Fruit fly (Drosophila melanogaster) whole organism, adult: ENCODE measurements around the gene CG34125.

Experiments
- CG11617 ChIP-seq: fragments of 200-800 bp; sonication (Bioruptor generic); optimal IDR thresholded peaks from 2 replicates; lab custom pipeline; 2017; ENCODE audit warnings: mild to moderate bottlenecking, missing biosample characterization, missing genetic modification reagents, missing genetic modification characterization
- CG12768 ChIP-seq: fragments of 200-800 bp; sonication (Bioruptor generic); optimal IDR thresholded peaks from 2 replicates; lab custom pipeline; 2017; ENCODE audit warnings: missing biosample characterization, missing genetic modification characterization, mild to moderate bottlenecking, moderate library complexity, missing genetic modification reagents
- CG14711 ChIP-seq: fragments of 200-800 bp; sonication (Bioruptor generic); optimal IDR thresholded peaks from 2 replicates; lab custom pipeline; 2018; ENCODE audit warnings: missing biosample characterization, mild to moderate bottlenecking, missing genetic modification characterization, moderate library complexity
- CG1620 ChIP-seq: fragments of 200-800 bp; sonication (Bioruptor generic); optimal IDR thresholded peaks from 2 replicates; lab custom pipeline; 2016; ENCODE audit warnings: missing biosample characterization, missing genetic modification characterization
- CG33017 ChIP-seq: fragments of 200-800 bp; sonication (Bioruptor generic); optimal IDR thresholded peaks from 2 replicates; lab custom pipeline; 2018; ENCODE audit warnings: missing biosample characterization, mild to moderate bottlenecking, missing genetic modification characterization, moderate library complexity
- CG5204 ChIP-seq: fragments of 200-800 bp; sonication (Bioruptor generic); optimal IDR thresholded peaks from 2 replicates; lab custom pipeline; 2016; ENCODE audit warnings: missing biosample characterization, missing genetic modification characterization
- CG7045 ChIP-seq: fragments of 200-800 bp; sonication (Bioruptor generic); optimal IDR thresholded peaks from 2 replicates; lab custom pipeline; 2017; ENCODE audit warnings: missing biosample characterization, mild to moderate bottlenecking, missing genetic modification characterization
- CG7101 ChIP-seq: fragments of 200-800 bp; sonication (Bioruptor generic); optimal IDR thresholded peaks from 2 replicates; lab custom pipeline; 2018; ENCODE audit warnings: missing biosample characterization, mild to moderate bottlenecking, missing genetic modification characterization, moderate library complexity
- Clk ChIP-seq: fragments of 200-800 bp; sonication (Bioruptor generic); optimal IDR thresholded peaks from 2 replicates; lab custom pipeline; 2017; ENCODE audit warnings: missing biosample characterization, missing genetic modification characterization
- Crg-1 ChIP-seq: fragments of 200-800 bp; sonication (Bioruptor generic); optimal IDR thresholded peaks from 2 replicates; lab custom pipeline; 2016; ENCODE audit warnings: missing biosample characterization, missing genetic modification characterization
- Hr96 ChIP-seq: fragments of 200-800 bp; sonication (Bioruptor generic); optimal IDR thresholded peaks from 2 replicates; lab custom pipeline; 2016; ENCODE audit warnings: missing biosample characterization, missing genetic modification characterization
- Mnt ChIP-seq: fragments of 200-800 bp; sonication (Bioruptor generic); optimal IDR thresholded peaks from 2 replicates; lab custom pipeline; 2016; ENCODE audit warnings: missing biosample characterization, mild to moderate bottlenecking, missing genetic modification characterization
- bab1 ChIP-seq: fragments of 200-800 bp; sonication (Bioruptor generic); optimal IDR thresholded peaks from 3 replicates; lab custom pipeline; 2019; ENCODE audit warnings: missing biosample characterization, mild to moderate bottlenecking, missing genetic modification characterization, moderate library complexity
- cic ChIP-seq: fragments of 200-800 bp; sonication (Bioruptor generic); optimal IDR thresholded peaks from 2 replicates; lab custom pipeline; 2017; ENCODE audit warnings: missing biosample characterization, mild to moderate bottlenecking, missing genetic modification characterization, moderate library complexity
- cnc ChIP-seq, 2 experiments: fragments of >200 bp; optimal IDR thresholded peaks; 2 replicates each; lab custom pipeline; 2017
- kay ChIP-seq: fragments of 200-800 bp; sonication (Bioruptor generic); peaks from one replicate; lab custom pipeline; 2016; ENCODE audit warnings: missing biosample characterization, missing genetic modification characterization, borderline replicate concordance
- ovo ChIP-seq: fragments of 200-800 bp; sonication (Bioruptor generic); optimal IDR thresholded peaks from 2 replicates; lab custom pipeline; 2016; ENCODE audit warnings: missing biosample characterization, missing genetic modification characterization
- pad ChIP-seq: fragments of 200-800 bp; sonication (Bioruptor generic); optimal IDR thresholded peaks from 3 replicates; lab custom pipeline; 2017; ENCODE audit warnings: missing biosample characterization, missing genetic modification characterization, mild to moderate bottlenecking, moderate library complexity, missing genetic modification reagents
- tj ChIP-seq: fragments of 200-800 bp; sonication (Bioruptor generic); optimal IDR thresholded peaks from 3 replicates; lab custom pipeline; 2017; ENCODE audit warnings: missing biosample characterization, mild to moderate bottlenecking, missing genetic modification characterization, moderate library complexity
- toe ChIP-seq: fragments of 200-800 bp; sonication (Bioruptor generic); optimal IDR thresholded peaks from 2 replicates; lab custom pipeline; 2016; ENCODE audit warnings: missing biosample characterization, missing genetic modification characterization

CG34125 gene

DNA sequence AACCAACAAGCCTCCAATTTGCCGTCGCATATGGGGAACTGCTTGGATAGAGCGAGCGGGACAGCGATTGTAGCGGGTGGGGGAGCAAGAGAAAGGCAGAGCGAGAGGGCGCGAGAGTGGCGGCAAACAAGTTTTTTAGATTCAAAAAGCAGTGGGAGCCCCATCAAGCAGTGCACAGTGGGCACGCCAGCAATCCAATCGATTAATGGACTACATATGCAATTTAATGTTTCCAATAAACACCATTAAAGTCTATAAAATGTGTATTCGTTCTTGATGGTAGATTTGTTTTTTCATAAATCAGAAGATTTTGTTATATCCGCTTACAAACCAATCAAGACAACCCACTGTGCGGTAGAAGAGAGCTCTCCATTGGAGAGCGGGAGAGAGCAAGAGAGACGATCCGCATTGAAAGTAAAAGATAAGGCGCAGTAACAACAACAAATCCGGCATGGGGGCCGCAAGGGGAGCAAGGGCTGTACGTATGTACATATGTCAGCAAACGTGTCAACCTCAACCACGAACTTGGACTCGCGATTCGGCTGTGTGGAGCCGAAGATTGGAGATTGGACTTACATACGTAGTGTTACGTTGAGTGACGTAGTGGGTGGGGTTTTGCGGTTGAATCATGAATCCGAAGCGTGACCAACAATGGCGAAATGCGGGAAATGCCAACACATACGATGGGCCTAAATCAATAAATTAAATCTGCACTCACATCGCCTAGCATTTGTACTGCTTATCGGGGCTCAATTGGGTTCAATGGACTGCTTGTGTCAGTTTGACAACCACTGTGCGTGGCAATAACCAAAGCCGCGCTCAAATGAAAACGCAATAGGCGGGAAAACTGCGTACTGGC lies 32.2 kb downstream of the CG34125 start:
- TF ChIP-seq Mnt (GFP tag; lab: Kevin White, UChicago): peak; percentile 79
- TF ChIP-seq kay (GFP tag; lab: Kevin White, UChicago): peak; percentile 47
- peak; percentile 94 for TF ChIP-seq CG7045 (GFP tag; lab: Kevin White, UChicago)
- TF ChIP-seq cnc (optimal IDR thresholded peaks at IDR 0.05; lab: Kevin White, UChicago): no peak
- peak; percentile 90 for TF ChIP-seq Clk (GFP tag; lab: Kevin White, UChicago)
- peak; percentile 51 for TF ChIP-seq toe (GFP tag; lab: Kevin White, UChicago)
- peak; percentile 92 for TF ChIP-seq bab1
- peak; percentile 81 for TF ChIP-seq tj (GFP tag; lab: Kevin White, UChicago)
- TF ChIP-seq CG1620: peak; percentile 92
- TF ChIP-seq cic (GFP tag; lab: Kevin White, UChicago): peak; percentile 95
- TF ChIP-seq CG5204: no peak
- TF ChIP-seq CG7101 (tag; lab: Kevin White, UChicago): peak; percentile 95
- TF ChIP-seq CG33017 (tag; lab: Kevin White, UChicago): peak; percentile 93
- TF ChIP-seq pad (GFP tag; lab: Kevin White, UChicago): peak; percentile 95
- TF ChIP-seq Hr96: peak; percentile 96
- peak; percentile 94 for TF ChIP-seq CG11617 (GFP tag; lab: Kevin White, UChicago)
- peak; percentile 84 for TF ChIP-seq ovo (GFP tag; lab: Kevin White, UChicago)
- peak; percentile 91 for TF ChIP-seq CG14711 (tag; lab: Kevin White, UChicago)
- peak; percentile 93 for TF ChIP-seq CG12768 (GFP tag; lab: Kevin White, UChicago)
- peak; percentile 79 for TF ChIP-seq Crg-1 (GFP tag; lab: Kevin White, UChicago)

DNA sequence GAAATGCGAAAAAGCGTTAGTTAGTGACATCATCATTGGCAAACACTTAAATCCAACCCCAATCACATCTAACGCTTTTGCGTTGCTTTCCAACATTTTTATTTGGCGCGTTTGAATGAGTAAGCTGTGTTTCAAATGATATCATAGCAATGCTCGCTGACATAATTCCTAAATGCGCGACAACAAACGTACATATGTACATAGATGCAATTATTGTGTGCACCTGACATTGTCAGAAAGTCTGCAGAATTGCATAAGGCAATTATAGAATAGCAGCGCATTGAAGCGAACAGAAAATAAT lies 32.7 kb downstream of the CG34125 start:
- TF ChIP-seq CG1620: no peak
- no peak for TF ChIP-seq bab1
- TF ChIP-seq ovo (GFP tag; lab: Kevin White, UChicago): no peak
- TF ChIP-seq CG14711 (tag; lab: Kevin White, UChicago): no peak
- TF ChIP-seq Mnt (GFP tag; lab: Kevin White, UChicago): no peak
- TF ChIP-seq pad (GFP tag; lab: Kevin White, UChicago): no peak
- TF ChIP-seq CG11617 (GFP tag; lab: Kevin White, UChicago): no peak
- TF ChIP-seq CG12768 (GFP tag; lab: Kevin White, UChicago): no peak
- TF ChIP-seq cnc (optimal IDR thresholded peaks at IDR 0.05; lab: Kevin White, UChicago): no peak
- no peak for TF ChIP-seq CG5204
- no peak for TF ChIP-seq Clk (GFP tag; lab: Kevin White, UChicago)
- no peak for TF ChIP-seq kay (GFP tag; lab: Kevin White, UChicago)
- no peak for TF ChIP-seq cic (GFP tag; lab: Kevin White, UChicago)
- TF ChIP-seq CG33017 (tag; lab: Kevin White, UChicago): no peak
- no peak for TF ChIP-seq toe (GFP tag; lab: Kevin White, UChicago)
- no peak for TF ChIP-seq Crg-1 (GFP tag; lab: Kevin White, UChicago)
- no peak for TF ChIP-seq CG7045 (GFP tag; lab: Kevin White, UChicago)

DNA sequence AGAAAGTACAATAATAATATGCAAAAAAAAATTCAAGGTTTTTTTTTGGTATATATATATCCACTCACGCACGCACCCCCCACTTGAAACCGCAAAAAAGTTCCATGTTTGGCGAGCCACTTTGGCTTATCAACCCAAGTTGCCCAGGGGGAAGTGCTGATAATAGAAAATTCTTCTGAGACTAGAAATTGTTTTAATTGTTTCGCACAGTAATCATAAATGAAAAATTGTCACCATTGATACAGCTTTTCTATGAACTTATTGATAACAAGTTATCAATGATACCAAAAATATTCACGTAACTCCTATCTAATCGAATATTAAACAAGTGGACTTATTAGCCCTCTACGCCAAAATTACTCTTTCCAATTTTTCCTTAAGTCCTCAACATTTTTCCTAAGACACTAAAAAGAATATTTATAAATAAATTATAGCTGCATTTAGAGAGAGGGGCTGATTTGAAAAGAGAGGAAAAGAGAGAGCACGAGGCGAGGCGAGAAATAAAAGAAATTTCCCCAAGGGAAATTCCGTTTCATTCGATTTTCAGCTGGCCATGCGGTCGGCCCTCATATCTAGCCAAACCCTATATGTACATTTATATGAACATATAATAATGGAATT lies 33.2 kb downstream of the CG34125 start:
- TF ChIP-seq Mnt (GFP tag; lab: Kevin White, UChicago) (no peak), CG33017 (tag; lab: Kevin White, UChicago) (no peak), CG7101 (tag; lab: Kevin White, UChicago) (no peak), CG11617 (GFP tag; lab: Kevin White, UChicago) (no peak), cic (GFP tag; lab: Kevin White, UChicago) (peak; percentile 8), kay (GFP tag; lab: Kevin White, UChicago) (peak; percentile 79), cnc (optimal IDR thresholded peaks at IDR 0.05; lab: Kevin White, UChicago) (no peak), tj (GFP tag; lab: Kevin White, UChicago) (no peak), Clk (GFP tag; lab: Kevin White, UChicago) (no peak), ovo (GFP tag; lab: Kevin White, UChicago) (no peak), Crg-1 (GFP tag; lab: Kevin White, UChicago) (no peak), CG1620 (no peak), bab1 (no peak), CG12768 (GFP tag; lab: Kevin White, UChicago) (no peak), CG7045 (GFP tag; lab: Kevin White, UChicago) (no peak)

DNA sequence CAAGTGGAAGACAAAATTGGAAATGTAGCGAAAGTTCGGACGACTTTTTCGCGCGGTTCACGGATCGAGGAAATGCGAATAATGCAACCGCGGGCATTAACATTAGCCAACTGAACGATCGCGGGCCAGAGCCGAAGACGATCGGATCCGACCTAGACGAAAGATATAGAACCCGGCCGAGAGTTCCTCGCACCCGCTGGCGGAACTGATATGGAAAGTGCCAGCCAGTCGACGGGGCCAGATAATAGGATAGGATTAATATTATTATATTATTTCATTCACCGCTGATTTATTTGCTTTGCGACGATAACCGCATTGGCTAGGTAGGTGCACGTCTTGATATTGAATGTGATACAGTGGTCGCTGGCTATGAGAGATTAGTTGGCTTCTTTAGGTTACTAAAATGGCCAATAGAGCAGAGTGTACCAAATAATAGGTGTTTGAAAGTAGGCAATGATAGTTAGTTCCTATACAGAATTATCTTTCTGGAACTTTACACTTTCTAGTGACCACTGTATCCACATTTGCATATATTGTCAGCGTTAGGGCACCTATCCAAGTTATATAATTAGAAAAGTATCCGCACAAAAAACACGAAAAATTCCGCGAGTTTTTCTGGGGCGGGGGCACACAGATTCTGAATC lies 34.0 kb downstream of the CG34125 start:
- TF ChIP-seq cic (GFP tag; lab: Kevin White, UChicago) (peak; percentile 73), Mnt (GFP tag; lab: Kevin White, UChicago) (peak; percentile 11), CG14711 (tag; lab: Kevin White, UChicago) (peak; percentile 84), CG5204 (peak; percentile 78), CG12768 (GFP tag; lab: Kevin White, UChicago) (peak; percentile 93), bab1 (peak; percentile 85), CG7101 (tag; lab: Kevin White, UChicago) (peak; percentile 93), tj (GFP tag; lab: Kevin White, UChicago) (no peak), pad (GFP tag; lab: Kevin White, UChicago) (peak; percentile 66), kay (GFP tag; lab: Kevin White, UChicago) (no peak), CG1620 (peak; percentile 74), Crg-1 (GFP tag; lab: Kevin White, UChicago) (peak; percentile 42), CG11617 (GFP tag; lab: Kevin White, UChicago) (peak; percentile 82), Clk (GFP tag; lab: Kevin White, UChicago) (peak; percentile 90), toe (GFP tag; lab: Kevin White, UChicago) (peak; percentile 90), CG7045 (GFP tag; lab: Kevin White, UChicago) (peak; percentile 84), cnc (optimal IDR thresholded peaks at IDR 0.05; lab: Kevin White, UChicago) (no peak), ovo (GFP tag; lab: Kevin White, UChicago) (no peak), Hr96 (peak; percentile 86), CG33017 (tag; lab: Kevin White, UChicago) (peak; percentile 92)
